Fruit fly (Drosophila melanogaster) whole organism, embryonic: ENCODE data around the gene CG13306.

Experiments used
- Awh ChIP-seq: fragments of 200-800 bp; sonication (Bioruptor generic); IDR thresholded peaks from 2 replicates; pipeline ENCODE4, ENCODE4 v1.3.6; 2022; ENCODE audit warnings: missing biosample characterization, missing genetic modification characterization
- CG11247 ChIP-seq: fragments of 200-800 bp; sonication (Bioruptor generic); IDR thresholded peaks from 2 replicates; pipeline ENCODE4 v1.3.6; 2022; ENCODE audit warnings: missing biosample characterization, missing genetic modification characterization
- CG11695 ChIP-seq: fragments of 200-800 bp; sonication (Bioruptor generic); IDR thresholded peaks from 3 replicates; pipeline ENCODE4 v1.3.6; 2022; ENCODE audit warnings: missing biosample characterization, missing genetic modification characterization
- CG12104 ChIP-seq: fragments of 200-800 bp; sonication (Bioruptor generic); optimal IDR thresholded peaks from 3 replicates; lab custom pipeline; 2016; ENCODE audit warnings: missing biosample characterization, missing genetic modification characterization
- CG12219 ChIP-seq: fragments of 200-800 bp; sonication (Bioruptor generic); optimal IDR thresholded peaks from 3 replicates; lab custom pipeline; 2018; ENCODE audit warnings: missing biosample characterization, mild to moderate bottlenecking, missing genetic modification characterization
- CG12391 ChIP-seq: fragments of 200-800 bp; sonication (Bioruptor generic); optimal IDR thresholded peaks from 3 replicates; lab custom pipeline; 2018; ENCODE audit warnings: missing biosample characterization, mild to moderate bottlenecking, missing genetic modification characterization, moderate library complexity
- CG12659 ChIP-seq: fragments of 200-800 bp; sonication (Bioruptor generic); optimal IDR thresholded peaks from 3 replicates; lab custom pipeline; 2017; ENCODE audit warnings: mild to moderate bottlenecking, missing biosample characterization, missing genetic modification reagents, missing genetic modification characterization
- CG16815 ChIP-seq: fragments of 200-800 bp; sonication (Bioruptor generic); optimal IDR thresholded peaks from 3 replicates; lab custom pipeline; 2017; ENCODE audit warnings: missing biosample characterization, mild to moderate bottlenecking, missing genetic modification characterization
- CG17361 ChIP-seq: fragments of 200-800 bp; sonication (Bioruptor generic); IDR thresholded peaks from 3 replicates; pipeline ENCODE4 v1.3.6; 2022; ENCODE audit warnings: missing biosample characterization, missing genetic modification characterization
- CG18619 ChIP-seq: fragments of 200-800 bp; sonication (Bioruptor generic); optimal IDR thresholded peaks from 3 replicates; lab custom pipeline; 2017; ENCODE audit warnings: missing biosample characterization, mild to moderate bottlenecking, missing genetic modification characterization
- CG2678 ChIP-seq: fragments of 200-800 bp; sonication (Bioruptor generic); optimal IDR thresholded peaks from 3 replicates; lab custom pipeline; 2019; ENCODE audit warnings: missing biosample characterization, mild to moderate bottlenecking, missing genetic modification characterization, moderate library complexity
- CG30403 ChIP-seq: fragments of 200-800 bp; sonication (Bioruptor generic); optimal IDR thresholded peaks from 3 replicates; lab custom pipeline; 2016; ENCODE audit warnings: missing biosample characterization, missing genetic modification characterization
- CG31388 ChIP-seq: fragments of 200-800 bp; sonication (Bioruptor generic); optimal IDR thresholded peaks from 2 replicates; lab custom pipeline; 2016; ENCODE audit warnings: missing biosample characterization, missing genetic modification characterization
- CG34422 ChIP-seq: fragments of 200-800 bp; sonication (Bioruptor generic); IDR thresholded peaks from 3 replicates; pipeline ENCODE4 v1.3.6; 2022; ENCODE audit warnings: missing biosample characterization, missing genetic modification characterization
- CG6175 ChIP-seq: fragments of 200-800 bp; sonication (Bioruptor generic); IDR thresholded peaks from 3 replicates; pipeline ENCODE4 v1.3.6; 2022; ENCODE audit warnings: missing biosample characterization, missing genetic modification characterization
- CG6654 ChIP-seq: fragments of 200-800 bp; sonication (Bioruptor generic); optimal IDR thresholded peaks from 2 replicates; lab custom pipeline; 2017; ENCODE audit warnings: missing biosample characterization, mild to moderate bottlenecking, missing genetic modification characterization
- CG7839 ChIP-seq: fragments of 200-800 bp; sonication (Bioruptor generic); optimal IDR thresholded peaks from 3 replicates; lab custom pipeline; 2018; ENCODE audit warnings: missing biosample characterization, mild to moderate bottlenecking, missing genetic modification characterization, moderate library complexity
- CG8089 ChIP-seq: fragments of 200-800 bp; sonication (Bioruptor generic); optimal IDR thresholded peaks from 3 replicates; lab custom pipeline; 2016; ENCODE audit warnings: missing biosample characterization, missing genetic modification characterization
- CG8388 ChIP-seq: fragments of 200-800 bp; sonication (Bioruptor generic); optimal IDR thresholded peaks from 2 replicates; lab custom pipeline; 2019; ENCODE audit warnings: missing biosample characterization, mild to moderate bottlenecking, missing genetic modification characterization, moderate library complexity
- CG8944 ChIP-seq: fragments of 200-800 bp; sonication (Bioruptor generic); optimal IDR thresholded peaks from 3 replicates; lab custom pipeline; 2016; ENCODE audit warnings: missing biosample characterization, missing genetic modification characterization
- CG9797 ChIP-seq: fragments of 200-800 bp; sonication (Bioruptor generic); optimal IDR thresholded peaks from 3 replicates; lab custom pipeline; 2018; ENCODE audit warnings: missing biosample characterization, mild to moderate bottlenecking, missing genetic modification characterization
- CG9817 ChIP-seq: fragments of 200-800 bp; sonication (Bioruptor generic); optimal IDR thresholded peaks from 2 replicates; lab custom pipeline; 2018; ENCODE audit warnings: missing biosample characterization, mild to moderate bottlenecking, missing genetic modification characterization, moderate library complexity
- D19A ChIP-seq: fragments of 200-800 bp; optimal IDR thresholded peaks from 3 replicates; lab custom pipeline; 2019; ENCODE audit warnings: missing biosample characterization, mild to moderate bottlenecking, missing genetic modification characterization, moderate library complexity
- Dbx ChIP-seq: fragments of 200-800 bp; sonication (Bioruptor generic); IDR thresholded peaks from 3 replicates; pipeline ENCODE4 v1.3.6; 2022; ENCODE audit warnings: missing biosample characterization, missing genetic modification characterization
- E2f1 ChIP-seq: fragments of 200-800 bp; sonication (Bioruptor generic); IDR thresholded peaks from 2 replicates; pipeline ENCODE4 v1.3.6; 2022; ENCODE audit warnings: missing biosample characterization, missing genetic modification characterization
- Fer2 ChIP-seq: fragments of 200-800 bp; sonication (Bioruptor generic); optimal IDR thresholded peaks from 2 replicates; lab custom pipeline; 2018; ENCODE audit warnings: missing biosample characterization, mild to moderate bottlenecking, missing genetic modification characterization, moderate library complexity
- HmgZ ChIP-seq: fragments of 200-800 bp; sonication (Bioruptor generic); optimal IDR thresholded peaks from 2 replicates; lab custom pipeline; 2018; ENCODE audit warnings: missing biosample characterization, mild to moderate bottlenecking, missing genetic modification characterization
- Med ChIP-seq: fragments of 200-800 bp; sonication (Bioruptor generic); peaks from one replicate; lab custom pipeline; 2016; ENCODE audit warnings: missing biosample characterization, missing genetic modification characterization, mild to moderate bottlenecking, inconsistent platforms, moderate library complexity
- Mrtf ChIP-seq: fragments of 200-800 bp; sonication (Bioruptor generic); IDR thresholded peaks from 3 replicates; pipeline ENCODE4 v1.3.6; 2022; ENCODE audit warnings: missing biosample characterization, missing genetic modification characterization
- NC2β ChIP-seq: fragments of 200-800 bp; sonication (Bioruptor generic); optimal IDR thresholded peaks from 2 replicates; lab custom pipeline; 2016; ENCODE audit warnings: missing biosample characterization, missing genetic modification characterization
- Opbp ChIP-seq: fragments of 200-800 bp; sonication (Bioruptor generic); IDR thresholded peaks from 3 replicates; pipeline ENCODE4 v1.3.6; 2022; ENCODE audit warnings: missing biosample characterization, missing genetic modification characterization; ENCODE audit not compliant: partially characterized antibody
- Sry-δ ChIP-seq: fragments of 200-800 bp; sonication (Bioruptor generic); optimal IDR thresholded peaks from 2 replicates; lab custom pipeline; 2016; ENCODE audit warnings: missing biosample characterization, missing genetic modification characterization
- Xbp1 ChIP-seq: fragments of 200-800 bp; sonication (Bioruptor generic); optimal IDR thresholded peaks from 3 replicates; lab custom pipeline; 2016; ENCODE audit warnings: missing biosample characterization, mild to moderate bottlenecking, missing genetic modification characterization
- ab ChIP-seq: fragments of 200-800 bp; sonication (Bioruptor generic); optimal IDR thresholded peaks from 2 replicates; lab custom pipeline; 2016; ENCODE audit warnings: missing biosample characterization, missing genetic modification characterization
- bsh ChIP-seq, 2 experiments: fragments of 200-800 bp; sonication (Bioruptor generic); optimal IDR thresholded peaks; 2 replicates each; lab custom pipeline; 2017 to 2018; ENCODE audit warnings: mild to moderate bottlenecking in 2 of 2, missing biosample characterization in 2 of 2, missing genetic modification characterization in 2 of 2, moderate library complexity in 1 of 2
- cad ChIP-seq: fragments of >200 bp; optimal IDR thresholded peaks from 2 replicates; lab custom pipeline; 2017; ENCODE audit warnings: missing biosample characterization, missing genetic modification characterization
- chif ChIP-seq, 2 experiments: fragments of 200-800 bp; sonication (Bioruptor generic); optimal IDR thresholded peaks; 3 replicates each; lab custom pipeline; 2016; ENCODE audit warnings: missing biosample characterization in 2 of 2, missing genetic modification characterization in 2 of 2
- dmrt11E ChIP-seq: fragments of 200-800 bp; sonication (Bioruptor generic); optimal IDR thresholded peaks from 3 replicates; lab custom pipeline; 2018; ENCODE audit warnings: missing biosample characterization, mild to moderate bottlenecking, missing genetic modification characterization, moderate library complexity
- grau ChIP-seq: fragments of 200-800 bp; optimal IDR thresholded peaks from 3 replicates; lab custom pipeline; 2019; ENCODE audit warnings: missing biosample characterization, mild to moderate bottlenecking, missing genetic modification characterization, moderate library complexity
- gsb ChIP-seq: fragments of 200-800 bp; sonication (Bioruptor generic); IDR thresholded peaks from 2 replicates; pipeline ENCODE4 v1.3.6; 2022; ENCODE audit warnings: missing biosample characterization, missing genetic modification characterization
- ken ChIP-seq: fragments of 200-800 bp; sonication (Bioruptor generic); IDR thresholded peaks from 3 replicates; pipeline ENCODE4 v1.3.6; 2022; ENCODE audit warnings: missing biosample characterization, missing genetic modification characterization
- lilli ChIP-seq: fragments of 200-800 bp; sonication (Bioruptor generic); optimal IDR thresholded peaks from 3 replicates; lab custom pipeline; 2016; ENCODE audit warnings: missing biosample characterization, missing genetic modification characterization
- maf-S ChIP-seq: fragments of 200-800 bp; sonication (Bioruptor generic); optimal IDR thresholded peaks from 2 replicates; lab custom pipeline; 2016; ENCODE audit warnings: missing biosample characterization, missing genetic modification characterization
- mld ChIP-seq: fragments of 200-800 bp; sonication (Bioruptor generic); IDR thresholded peaks from 3 replicates; pipeline ENCODE4 v1.3.6; 2022; ENCODE audit warnings: missing biosample characterization, missing genetic modification characterization; ENCODE audit not compliant: partially characterized antibody
- oc ChIP-seq: fragments of 200-800 bp; sonication (Bioruptor generic); optimal IDR thresholded peaks from 2 replicates; lab custom pipeline; 2018; ENCODE audit warnings: missing biosample characterization, mild to moderate bottlenecking, missing genetic modification characterization, moderate library complexity
- otp ChIP-seq: fragments of 200-800 bp; sonication (Bioruptor generic); IDR thresholded peaks from 3 replicates; pipeline ENCODE4, ENCODE4 v1.3.6; 2022; ENCODE audit warnings: missing biosample characterization, missing genetic modification characterization
- sd ChIP-seq: fragments of 200-800 bp; sonication (Bioruptor generic); optimal IDR thresholded peaks from 3 replicates; lab custom pipeline; 2018; ENCODE audit warnings: missing biosample characterization, mild to moderate bottlenecking, missing genetic modification characterization, moderate library complexity
- sob ChIP-seq: fragments of 200-800 bp; sonication (Bioruptor generic); IDR thresholded peaks from 2 replicates; pipeline ENCODE4 v1.3.6; 2022; ENCODE audit warnings: missing biosample characterization, missing genetic modification characterization
- sr ChIP-seq: fragments of 200-800 bp; sonication (Bioruptor generic); IDR thresholded peaks from 3 replicates; pipeline ENCODE4 v1.3.6; 2022; ENCODE audit warnings: missing biosample characterization, missing genetic modification characterization
- tap ChIP-seq: fragments of 200-800 bp; optimal IDR thresholded peaks from 3 replicates; lab custom pipeline; 2019; ENCODE audit warnings: missing biosample characterization, mild to moderate bottlenecking, missing genetic modification characterization, moderate library complexity
- tup ChIP-seq: fragments of 200-800 bp; sonication (Bioruptor generic); optimal IDR thresholded peaks from 2 replicates; lab custom pipeline; 2016; ENCODE audit warnings: missing biosample characterization, mild to moderate bottlenecking, missing genetic modification characterization, moderate library complexity

The CG13306 gene

DNA sequence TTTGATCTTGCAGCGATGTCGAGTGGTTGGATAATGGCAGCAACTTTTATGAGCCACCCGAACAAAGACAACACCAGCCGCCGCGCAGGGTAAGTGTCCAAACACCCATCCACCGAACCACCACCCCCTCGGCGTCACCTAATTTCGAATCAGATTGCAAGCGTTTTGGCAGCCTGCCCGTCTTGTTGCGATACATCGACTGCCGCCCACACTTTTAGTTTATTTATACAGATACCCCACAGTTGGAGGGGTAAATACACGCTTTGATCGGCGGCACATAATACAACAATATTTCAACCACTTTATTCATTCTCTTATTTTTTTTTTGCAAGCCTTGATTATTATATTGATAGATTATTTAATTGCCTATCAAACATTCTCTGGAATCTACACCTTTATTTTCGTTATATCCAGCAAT, 13.5 kb upstream of the CG13306 start (continued):
- TF ChIP-seq CG11695 (GFP tag; lab: Robert Waterston, UW) (0 out of 3 replicates have a peak, but pooled peaks have one; percentile 49), maf-S (GFP tag; lab: Kevin White, UChicago) (no peak), sob (peak; percentile 46; the same call in 1 of the 2 replicates), sr (GFP tag; lab: Robert Waterston, UW) (peak; percentile 96), CG8388 (GFP tag; lab: Kevin White, UChicago) (no peak), sd (tag; lab: Kevin White, UChicago) (no peak), CG7839 (tag; lab: Kevin White, UChicago) (no peak), CG2678 (tag; lab: Kevin White, UChicago) (no peak), Med (GFP tag; lab: Kevin White, UChicago) (peak; percentile 54), CG31388 (GFP tag; lab: Kevin White, UChicago) (no peak), tap (no peak), CG12391 (tag; lab: Kevin White, UChicago) (peak; percentile 48), E2f1 (peak; percentile 32; the same call in 1 of the 2 replicates), Fer2 (no peak), CG12104 (no peak), Dbx (0 out of 3 replicates have a peak, but pooled peaks have one; percentile 32), Opbp (GFP tag; lab: Robert Waterston, UW) (no peak), mld (0 out of 3 replicates have a peak, but pooled peaks have one; percentile 17), bsh (GFP tag; optimal IDR thresholded peaks at IDR 0.05; lab: Kevin White, UChicago) (peak in 1 of 2 experiments; percentile 46), cad (GFP tag; lab: Kevin White, UChicago) (no peak), Xbp1 (peak; percentile 52), chif (GFP tag; optimal IDR thresholded peaks at IDR 0.05; lab: Kevin White, UChicago) (peak; percentile 10 to 55), gsb (GFP tag; lab: Robert Waterston, UW) (peak; percentile 54; the same call in 1 of the 2 replicates), oc (tag; lab: Kevin White, UChicago) (peak; percentile 27), Mrtf (peak; percentile 72; the same call in 2 of the 3 replicates), ab (GFP tag; lab: Kevin White, UChicago) (no peak), CG11247 (peak; percentile 49), CG6175 (GFP tag; lab: Robert Waterston, UW) (peak; percentile 56; the same call in 1 of the 3 replicates), CG12219 (GFP tag; lab: Kevin White, UChicago) (no peak), Awh (GFP tag; lab: Robert Waterston, UW) (peak; percentile 39; the same call in 1 of the 2 replicates), CG12659 (GFP tag; lab: Kevin White, UChicago) (peak; percentile 38), CG18619 (GFP tag; lab: Kevin White, UChicago) (peak; percentile 47), CG30403 (GFP tag; lab: Kevin White, UChicago) (peak; percentile 45), otp (GFP tag; lab: Robert Waterston, UW) (no peak), CG16815 (GFP tag; lab: Kevin White, UChicago) (no peak), NC2β (GFP tag; lab: Kevin White, UChicago) (no peak), HmgZ (tag; lab: Kevin White, UChicago) (no peak), CG17361 (peak; percentile 54; the same call in 1 of the 3 replicates), CG34422 (peak; percentile 63; the same call in 2 of the 3 replicates), D19A (peak; percentile 3), ken (GFP tag; lab: Robert Waterston, UW) (peak; percentile 73), CG8089 (GFP tag; lab: Kevin White, UChicago) (no peak), CG6654 (no peak), Sry-δ (GFP tag; lab: Kevin White, UChicago) (no peak), grau (tag; lab: Kevin White, UChicago) (peak; percentile 23), CG8944 (GFP tag; lab: Kevin White, UChicago) (peak; percentile 28), tup (no peak), lilli (GFP tag; lab: Kevin White, UChicago) (peak; percentile 50), dmrt11E (tag; lab: Kevin White, UChicago) (no peak), CG9817 (tag; lab: Kevin White, UChicago) (peak; percentile 45), CG9797 (GFP tag; lab: Kevin White, UChicago) (no peak)
